Fruit fly (Drosophila melanogaster): ENCODE measurements around the gene mex1.

The mex1 gene

DNA sequence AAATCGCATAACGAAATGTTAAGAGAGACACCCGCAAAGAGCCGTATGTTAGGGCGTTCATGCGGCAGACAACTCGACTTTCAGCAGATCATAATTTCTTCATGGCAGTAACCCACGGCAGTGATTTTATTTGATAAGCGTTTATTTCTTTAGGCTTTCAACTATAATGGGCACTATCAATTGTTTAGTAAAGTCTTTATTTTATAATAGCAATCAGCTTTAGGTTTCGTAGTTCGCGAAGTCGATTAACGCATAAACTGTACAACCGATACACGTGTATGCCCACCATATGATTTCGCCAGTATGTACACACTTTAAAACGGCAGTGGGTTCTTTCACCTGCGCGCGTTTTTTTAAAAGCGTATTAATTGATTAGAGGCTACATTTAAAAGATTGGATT, 11.2 kb downstream of the mex1 start, which contains the start of gene CG7841 (continued):
- TF ChIP-seq dmrt11E (tag; optimal IDR thresholded peaks at IDR 0.05) = peak; percentile 99
- TF ChIP-seq CG7745 (tag; optimal IDR thresholded peaks at IDR 0.05) = peak; percentile 77
- TF ChIP-seq CG8089 (GFP tag; optimal IDR thresholded peaks at IDR 0.05) = peak; percentile 96
- no peak for TF ChIP-seq hb (GFP tag; IDR thresholded peaks at IDR 0.05; ENCODE audit: partially characterized antibody)
- peak; percentile 96 for TF ChIP-seq CHES-1-like (GFP tag; optimal IDR thresholded peaks at IDR 0.05)
- TF ChIP-seq CG9215 (GFP tag; IDR thresholded peaks at IDR 0.05) = no peak
- TF ChIP-seq CG30403 (GFP tag; optimal IDR thresholded peaks at IDR 0.05) = peak; percentile 97
- TF ChIP-seq CG1647 (GFP tag; optimal IDR thresholded peaks at IDR 0.05) = peak; percentile 96
- TF ChIP-seq CG3838 (GFP tag; optimal IDR thresholded peaks at IDR 0.05) = peak; percentile 91
- peak; percentile 99 for TF ChIP-seq CG2678 (tag; optimal IDR thresholded peaks at IDR 0.05)
- TF ChIP-seq CG14441 (GFP tag; IDR thresholded peaks at IDR 0.05) = peak; percentile 91; the same call in 1 of the 2 replicates
- no peak; the same call in 2 of the 3 replicates for TF ChIP-seq H15 (GFP tag; IDR thresholded peaks at IDR 0.05)
- no peak for TF ChIP-seq Bgb (GFP tag; IDR thresholded peaks at IDR 0.05; ENCODE audit: partially characterized antibody)
- TF ChIP-seq CG9609 (GFP tag; optimal IDR thresholded peaks at IDR 0.05) = peak; percentile 96
- TF ChIP-seq CG18764 (GFP tag; optimal IDR thresholded peaks at IDR 0.05) = peak; percentile 94
- peak; percentile 99 for TF ChIP-seq CG12219 (GFP tag; optimal IDR thresholded peaks at IDR 0.05)
- TF ChIP-seq CG13287 (GFP tag; IDR thresholded peaks at IDR 0.05; ENCODE audit: partially characterized antibody) = peak; percentile 42; the same call in 1 of the 2 replicates
- TF ChIP-seq ci (GFP tag; IDR thresholded peaks at IDR 0.05) = peak; percentile 99
- TF ChIP-seq sna (GFP tag; IDR thresholded peaks at IDR 0.05; ENCODE audit: partially characterized antibody) = no peak
- peak; percentile 79 for TF ChIP-seq MESR4 (GFP tag; optimal IDR thresholded peaks at IDR 0.05)
- peak; percentile 97 for TF ChIP-seq Xbp1 (GFP tag; optimal IDR thresholded peaks at IDR 0.05)
- peak; percentile 99 for TF ChIP-seq caup (GFP tag; optimal IDR thresholded peaks at IDR 0.05; ENCODE audit: severe bottlenecking)
- TF ChIP-seq CG4424 (GFP tag; optimal IDR thresholded peaks at IDR 0.05) = peak; percentile 97
- TF ChIP-seq ranshi (GFP tag; IDR thresholded peaks at IDR 0.05) = peak; percentile 96; the same call in 1 of the 2 replicates
- TF ChIP-seq pzg (GFP tag; optimal IDR thresholded peaks at IDR 0.05) = peak; percentile 53
- TF ChIP-seq vnd (GFP tag; IDR thresholded peaks at IDR 0.05; ENCODE audit: partially characterized antibody) = no peak
- peak; percentile 93 for TF ChIP-seq CG16779 (GFP tag; IDR thresholded peaks at IDR 0.05)
- no peak; the same call in 1 of the 2 replicates for TF ChIP-seq GATAe (GFP tag; conservative IDR thresholded peaks at IDR 0.05)
- TF ChIP-seq CG34376 (GFP tag; optimal IDR thresholded peaks at IDR 0.05) = peak; percentile 99
- TF ChIP-seq ase (GFP tag; IDR thresholded peaks at IDR 0.05) = no peak; the same call in 2 of the 3 replicates
- peak; percentile 93 for TF ChIP-seq CG1602 (GFP tag; optimal IDR thresholded peaks at IDR 0.05)
- TF ChIP-seq Fer1 (GFP tag; optimal IDR thresholded peaks at IDR 0.05) = peak; percentile 99
- TF ChIP-seq C15 (GFP tag; IDR thresholded peaks at IDR 0.05) = peak; percentile 93
- peak; percentile 83; the same call in 1 of the 2 replicates for TF ChIP-seq CG17612 (GFP tag; IDR thresholded peaks at IDR 0.05)
- TF ChIP-seq dan (GFP tag; IDR thresholded peaks at IDR 0.05) = no peak
- TF ChIP-seq pfk (GFP tag; optimal IDR thresholded peaks at IDR 0.05) = peak; percentile 81
- peak; percentile 97 for TF ChIP-seq oc (tag; optimal IDR thresholded peaks at IDR 0.05)
- TF ChIP-seq grau (tag; optimal IDR thresholded peaks at IDR 0.05) = peak; percentile 98
- TF ChIP-seq YL-1 (GFP tag; optimal IDR thresholded peaks at IDR 0.05) = peak; percentile 95
- TF ChIP-seq CG11398 (GFP tag; optimal IDR thresholded peaks at IDR 0.05) = peak; percentile 96
- TF ChIP-seq Hr3 (GFP tag; optimal IDR thresholded peaks at IDR 0.05) = peak; percentile 92
- TF ChIP-seq Fer3 (tag; optimal IDR thresholded peaks at IDR 0.05) = peak; percentile 98
- TF ChIP-seq CG17359 (tag; optimal IDR thresholded peaks at IDR 0.05) = peak; percentile 98
- peak; percentile 94 for TF ChIP-seq CG7786 (GFP tag; optimal IDR thresholded peaks at IDR 0.05)
- TF ChIP-seq cad (GFP tag; optimal IDR thresholded peaks at IDR 0.05) = no peak
- peak; percentile 98 for TF ChIP-seq CG8388 (GFP tag; optimal IDR thresholded peaks at IDR 0.05)
- TF ChIP-seq B-H2 (GFP tag; optimal IDR thresholded peaks at IDR 0.05) = peak; percentile 99
- peak; percentile 87 for TF ChIP-seq CG16815 (GFP tag; optimal IDR thresholded peaks at IDR 0.05)
- peak; percentile 94 for TF ChIP-seq slbo (GFP tag; IDR thresholded peaks at IDR 0.05)
- TF ChIP-seq CG13894 (tag; optimal IDR thresholded peaks at IDR 0.05) = peak; percentile 98

Measured in whole organism, embryonic.